Fruit fly (Drosophila melanogaster) whole organism, adult: ENCODE measurements around the gene IscU.

Experiments used
- CG11617 ChIP-seq: fragments of 200-800 bp; sonication (Bioruptor generic); optimal IDR thresholded peaks from 2 replicates; lab custom pipeline; 2017; ENCODE audit warnings: mild to moderate bottlenecking, missing biosample characterization, missing genetic modification reagents, missing genetic modification characterization
- CG14711 ChIP-seq: fragments of 200-800 bp; sonication (Bioruptor generic); optimal IDR thresholded peaks from 2 replicates; lab custom pipeline; 2018; ENCODE audit warnings: missing biosample characterization, mild to moderate bottlenecking, missing genetic modification characterization, moderate library complexity
- CG1620 ChIP-seq: fragments of 200-800 bp; sonication (Bioruptor generic); optimal IDR thresholded peaks from 2 replicates; lab custom pipeline; 2016; ENCODE audit warnings: missing biosample characterization, missing genetic modification characterization
- CG5204 ChIP-seq: fragments of 200-800 bp; sonication (Bioruptor generic); optimal IDR thresholded peaks from 2 replicates; lab custom pipeline; 2016; ENCODE audit warnings: missing biosample characterization, missing genetic modification characterization
- CG7045 ChIP-seq: fragments of 200-800 bp; sonication (Bioruptor generic); optimal IDR thresholded peaks from 2 replicates; lab custom pipeline; 2017; ENCODE audit warnings: missing biosample characterization, mild to moderate bottlenecking, missing genetic modification characterization
- Hr96 ChIP-seq: fragments of 200-800 bp; sonication (Bioruptor generic); optimal IDR thresholded peaks from 2 replicates; lab custom pipeline; 2016; ENCODE audit warnings: missing biosample characterization, missing genetic modification characterization
- Mnt ChIP-seq: fragments of 200-800 bp; sonication (Bioruptor generic); optimal IDR thresholded peaks from 2 replicates; lab custom pipeline; 2016; ENCODE audit warnings: missing biosample characterization, mild to moderate bottlenecking, missing genetic modification characterization
- bab1 ChIP-seq: fragments of 200-800 bp; sonication (Bioruptor generic); optimal IDR thresholded peaks from 3 replicates; lab custom pipeline; 2019; ENCODE audit warnings: missing biosample characterization, mild to moderate bottlenecking, missing genetic modification characterization, moderate library complexity
- cic ChIP-seq: fragments of 200-800 bp; sonication (Bioruptor generic); optimal IDR thresholded peaks from 2 replicates; lab custom pipeline; 2017; ENCODE audit warnings: missing biosample characterization, mild to moderate bottlenecking, missing genetic modification characterization, moderate library complexity
- cnc ChIP-seq, 2 experiments: fragments of >200 bp; optimal IDR thresholded peaks; 2 replicates each; lab custom pipeline; 2017
- kay ChIP-seq: fragments of 200-800 bp; sonication (Bioruptor generic); peaks from one replicate; lab custom pipeline; 2016; ENCODE audit warnings: missing biosample characterization, missing genetic modification characterization, borderline replicate concordance
- pad ChIP-seq: fragments of 200-800 bp; sonication (Bioruptor generic); optimal IDR thresholded peaks from 3 replicates; lab custom pipeline; 2017; ENCODE audit warnings: missing biosample characterization, missing genetic modification characterization, mild to moderate bottlenecking, moderate library complexity, missing genetic modification reagents
- toe ChIP-seq: fragments of 200-800 bp; sonication (Bioruptor generic); optimal IDR thresholded peaks from 2 replicates; lab custom pipeline; 2016; ENCODE audit warnings: missing biosample characterization, missing genetic modification characterization

dm6 chr3R:8813164-8813629 lies 10.8 kb downstream of the IscU start, which contains the start of gene CG9837:
- TF ChIP-seq CG5204 (no peak), cnc (optimal IDR thresholded peaks at IDR 0.05; lab: Kevin White, UChicago) (no peak), CG7045 (GFP tag; lab: Kevin White, UChicago) (no peak), kay (GFP tag; lab: Kevin White, UChicago) (no peak), Hr96 (no peak), pad (no peak), toe (GFP tag; lab: Kevin White, UChicago) (no peak), cic (GFP tag; lab: Kevin White, UChicago) (no peak), CG11617 (no peak), CG1620 (GFP tag; lab: Kevin White, UChicago) (no peak), Mnt (no peak), CG14711 (tag; lab: Kevin White, UChicago) (no peak), bab1 (GFP tag; lab: Kevin White, UChicago) (no peak)
